Worm (Caenorhabditis elegans) whole organism, L4 larva: ENCODE results near the gene F07C4.10.

ENCODE experiments used
- R02D3.7 ChIP-seq: fragments of 150-350 bp; sonication (generic microtip); optimal IDR thresholded peaks from 3 replicates; lab custom pipeline; 2014; ENCODE audit warnings: missing biosample characterization, missing genetic modification characterization
- T20F7.1 ChIP-seq: fragments of 200-800 bp; sonication (Bioruptor generic); optimal IDR thresholded peaks from 2 replicates; lab custom pipeline; 2018; ENCODE audit warnings: mild to moderate bottlenecking, missing genetic modification characterization, missing compliant biosample characterization
- ZK546.5 ChIP-seq, 2 experiments: sonication (generic microtip); optimal IDR thresholded peaks; 2 replicates each; lab custom pipeline; 2017; ENCODE audit warnings: missing biosample characterization in 2 of 2, missing genetic modification characterization in 2 of 2
- aha-1 ChIP-seq: fragments of 150-350 bp; peaks from one replicate; lab custom pipeline; 2014; ENCODE audit warnings: missing biosample characterization, missing genetic modification characterization
- aly-2 ChIP-seq: sonication (generic microtip); optimal IDR thresholded peaks from 2 replicates; lab custom pipeline; 2018; ENCODE audit warnings: missing biosample characterization, missing genetic modification characterization
- ctbp-1 ChIP-seq: fragments of 200-800 bp; sonication (Bioruptor generic); IDR thresholded peaks from 2 replicates; pipeline ENCODE4 v1.3.6; 2022; ENCODE audit warnings: missing genetic modification reagents, missing genetic modification characterization, missing compliant biosample characterization
- daf-12 ChIP-seq: fragments of 150-350 bp; optimal IDR thresholded peaks from 2 replicates; lab custom pipeline; 2014; ENCODE audit warnings: missing biosample characterization, missing genetic modification reagents, missing genetic modification characterization
- daf-16 ChIP-seq, 3 experiments: sonication (generic microtip); optimal IDR thresholded peaks; 2 replicates each; lab custom pipeline; 2016 to 2017; ENCODE audit warnings: missing genetic modification characterization in 3 of 3, missing genetic modification reagents in 3 of 3, mild to moderate bottlenecking in 2 of 3, missing compliant biosample characterization in 2 of 3, missing biosample characterization in 1 of 3, moderate library complexity in 1 of 3
- dve-1 ChIP-seq: sonication (generic microtip); optimal IDR thresholded peaks from 2 replicates; lab custom pipeline; 2017; ENCODE audit warnings: antibody characterized with exemption, mild to moderate bottlenecking, missing genetic modification characterization, missing compliant biosample characterization; ENCODE audit not compliant: insufficient read depth
- fos-1 ChIP-seq: fragments of 150-350 bp; optimal IDR thresholded peaks from 2 replicates; lab custom pipeline; 2014; ENCODE audit warnings: missing biosample characterization, missing genetic modification characterization
- gei-8 ChIP-seq: fragments of 200-800 bp; sonication (Bioruptor generic); optimal IDR thresholded peaks from 2 replicates; lab custom pipeline; 2018; ENCODE audit warnings: mild to moderate bottlenecking, missing genetic modification characterization, missing compliant biosample characterization
- hlh-11 ChIP-seq: fragments of 200-800 bp; sonication (Bioruptor generic); optimal IDR thresholded peaks from 2 replicates; lab custom pipeline; 2018; ENCODE audit warnings: mild to moderate bottlenecking, missing genetic modification characterization, missing compliant biosample characterization
- hlh-30 ChIP-seq: sonication (generic microtip); optimal IDR thresholded peaks from 2 replicates; lab custom pipeline; 2017; ENCODE audit warnings: antibody characterized with exemption, mild to moderate bottlenecking, missing genetic modification characterization, missing compliant biosample characterization; ENCODE audit not compliant: insufficient read depth
- lin-39 ChIP-seq: fragments of 150-350 bp; optimal IDR thresholded peaks from 2 replicates; lab custom pipeline; 2014; ENCODE audit warnings: missing biosample characterization, missing genetic modification reagents, missing genetic modification characterization
- madf-9 ChIP-seq: fragments of 200-800 bp; sonication (Bioruptor generic); conservative IDR thresholded peaks from 2 replicates; pipeline ENCODE4 v1.3.6; 2022; ENCODE audit warnings: missing genetic modification reagents, missing genetic modification characterization, missing compliant biosample characterization
- mdl-1 ChIP-seq, 2 experiments: fragments of 150-350 bp in 1 of 2; sonication (generic microtip) in 1 of 2; optimal IDR thresholded peaks; 2 replicates each; lab custom pipeline; 2014 to 2017; ENCODE audit warnings: missing biosample characterization in 2 of 2, missing genetic modification characterization in 2 of 2
- mdt-29 ChIP-seq: fragments of 200-800 bp; sonication (Bioruptor generic); IDR thresholded peaks from 2 replicates; pipeline ENCODE4 v1.3.6; 2022; ENCODE audit warnings: missing genetic modification reagents, missing genetic modification characterization, missing compliant biosample characterization
- mxl-3 ChIP-seq: fragments of 200-800 bp; sonication (Bioruptor generic); optimal IDR thresholded peaks from 2 replicates; lab custom pipeline; 2018; ENCODE audit warnings: mild to moderate bottlenecking, missing genetic modification characterization, missing compliant biosample characterization
- nhr-11 ChIP-seq: fragments of 150-350 bp; optimal IDR thresholded peaks from 2 replicates; lab custom pipeline; 2014; ENCODE audit warnings: missing biosample characterization, missing genetic modification characterization
- nhr-25 ChIP-seq: sonication (generic microtip); optimal IDR thresholded peaks from 2 replicates; lab custom pipeline; 2017; ENCODE audit warnings: missing genetic modification characterization, mild to moderate bottlenecking, missing compliant biosample characterization, antibody characterized with exemption, moderate library complexity, borderline replicate concordance; ENCODE audit not compliant: insufficient read depth
- nhr-28 ChIP-seq: fragments of 150-350 bp; optimal IDR thresholded peaks from 2 replicates; lab custom pipeline; 2014; ENCODE audit warnings: missing biosample characterization, missing genetic modification characterization
- nhr-42 ChIP-seq: fragments of 200-800 bp; sonication (Bioruptor generic); IDR thresholded peaks from 2 replicates; pipeline ENCODE4 v1.3.6; 2022; ENCODE audit warnings: missing genetic modification characterization, missing compliant biosample characterization
- nhr-6 ChIP-seq: fragments of 150-350 bp; optimal IDR thresholded peaks from 2 replicates; lab custom pipeline; 2014; ENCODE audit warnings: missing biosample characterization, missing genetic modification characterization
- nhr-76 ChIP-seq: fragments of 150-350 bp; optimal IDR thresholded peaks from 2 replicates; lab custom pipeline; 2014; ENCODE audit warnings: missing biosample characterization, missing genetic modification characterization
- nhr-77 ChIP-seq: fragments of 150-350 bp; optimal IDR thresholded peaks from 2 replicates; lab custom pipeline; 2014; ENCODE audit warnings: missing biosample characterization, missing genetic modification characterization
- saeg-2 ChIP-seq: fragments of 200-800 bp; sonication (Bioruptor generic); IDR thresholded peaks from 2 replicates; pipeline ENCODE4 v1.3.6; 2022; ENCODE audit warnings: missing genetic modification reagents, missing genetic modification characterization, missing compliant biosample characterization
- skn-1 ChIP-seq: fragments of 150-350 bp; optimal IDR thresholded peaks from 2 replicates; lab custom pipeline; 2014; ENCODE audit warnings: missing biosample characterization, missing genetic modification characterization
- spr-1 ChIP-seq: sonication (generic microtip); optimal IDR thresholded peaks from 2 replicates; lab custom pipeline; 2016; ENCODE audit warnings: mild to moderate bottlenecking, missing genetic modification characterization, missing compliant biosample characterization
- unc-62 ChIP-seq, 3 experiments: fragments of 150-350 bp in 1 of 3; sonication (generic microtip); optimal IDR thresholded peaks in 2 of 3; peaks in 1 of 3; 1 replicate in 1 of 3; 2 replicates in 2 of 3; lab custom pipeline; 2014 to 2017; ENCODE audit warnings: missing biosample characterization in 3 of 3, missing genetic modification characterization in 3 of 3, missing genetic modification reagents in 3 of 3, missing genotype in 1 of 3
- vab-7 ChIP-seq: fragments of 200-800 bp; sonication (Bioruptor generic); IDR thresholded peaks from 2 replicates; pipeline ENCODE4 v1.3.6; 2022; ENCODE audit warnings: missing genetic modification reagents, missing genetic modification characterization, missing compliant biosample characterization
- zfp-2 ChIP-seq: sonication (generic microtip); optimal IDR thresholded peaks from 2 replicates; lab custom pipeline; 2016; ENCODE audit warnings: mild to moderate bottlenecking, missing genetic modification characterization, missing compliant biosample characterization
- ztf-11 ChIP-seq: fragments of 150-350 bp; optimal IDR thresholded peaks from 2 replicates; lab custom pipeline; 2014; ENCODE audit warnings: missing biosample characterization, missing genetic modification characterization
- ztf-7 ChIP-seq: fragments of 150-350 bp; optimal IDR thresholded peaks from 2 replicates; lab custom pipeline; 2014; ENCODE audit warnings: missing biosample characterization, missing genetic modification characterization

Gene F07C4.10

DNA sequence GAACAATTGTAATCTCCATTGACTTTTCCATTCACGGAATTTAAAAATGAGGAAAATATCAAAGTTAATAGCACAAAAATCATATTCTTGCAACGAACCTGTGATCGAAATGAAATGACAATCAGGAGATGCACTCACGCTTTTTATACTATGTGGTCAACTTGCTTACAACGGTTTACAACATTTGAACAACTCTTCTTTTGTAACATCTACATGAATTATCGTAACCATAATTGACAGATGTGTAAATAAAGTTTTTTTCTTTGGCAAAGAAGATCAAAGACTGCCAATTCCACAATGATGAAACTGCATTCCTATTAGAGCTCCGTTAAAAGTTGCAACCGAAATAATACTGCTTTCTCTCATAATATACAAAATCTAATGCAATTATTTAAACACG lies at the start of gene F07C4.10:
TSS of gene F07C4.10 (minus strand) at position 101 of the 400 bp plus-strand sequence.
- TF ChIP-seq unc-62 (GFP tag; optimal IDR thresholded peaks at IDR 0.05 in 1 of 2; lab: Kevin White, UChicago) = no peak
- no peak for TF ChIP-seq unc-62 (tag; optimal IDR thresholded peaks at IDR 0.05; lab: Kevin White, UChicago)
- TF ChIP-seq nhr-11 (tag; lab: Kevin White, UChicago) = no peak
- TF ChIP-seq nhr-28 = no peak
- no peak for TF ChIP-seq T20F7.1
- TF ChIP-seq saeg-2 (GFP tag; lab: Robert Waterston, UW) = no peak
- TF ChIP-seq daf-12 (tag; lab: Kevin White, UChicago) = no peak
- no peak for TF ChIP-seq nhr-25 (tag; lab: Kevin White, UChicago)
- TF ChIP-seq nhr-6 (tag; lab: Kevin White, UChicago) = no peak
- no peak for TF ChIP-seq lin-39 (tag; lab: Kevin White, UChicago)
- no peak for TF ChIP-seq aha-1 (tag; lab: Kevin White, UChicago)

DNA sequence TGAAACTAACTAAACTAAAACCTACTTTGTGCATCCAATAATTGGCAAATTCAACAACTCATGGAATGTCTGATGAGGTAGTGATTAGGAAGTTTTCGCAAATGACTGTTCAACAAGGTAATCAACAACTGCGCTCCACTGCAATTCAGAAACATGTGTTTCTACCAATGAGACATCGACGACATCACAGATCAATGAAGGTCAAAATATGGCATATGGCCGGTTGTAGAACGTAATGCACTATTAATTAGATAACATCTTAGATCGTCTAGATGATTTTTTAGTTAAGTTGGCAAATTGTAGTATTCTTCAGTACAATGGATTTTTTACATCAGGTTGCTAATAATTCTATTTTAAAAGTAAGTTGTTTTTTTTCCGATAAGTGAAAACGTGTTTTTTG lies 46.5 kb upstream of the F07C4.10 start, which contains the start of the genes nhr-94 and nhr-152:
TSS of gene nhr-94 (minus strand) at position 147 of the 400 bp plus-strand sequence.
TSS of gene nhr-152 (plus strand) at position 162 of the 400 bp plus-strand sequence.
- peak; percentile 60 for TF ChIP-seq aha-1 (tag; lab: Kevin White, UChicago)
- TF ChIP-seq mxl-3 (GFP tag; lab: Kevin White, UChicago) = peak; percentile 59
- TF ChIP-seq hlh-30 (tag; lab: Kevin White, UChicago) = peak; percentile 58
- no peak for TF ChIP-seq vab-7 (GFP tag; lab: Robert Waterston, UW)
- TF ChIP-seq fos-1 (tag; lab: Kevin White, UChicago) = no peak
- TF ChIP-seq nhr-76 (tag; lab: Kevin White, UChicago) = no peak
- TF ChIP-seq skn-1 (tag; lab: Kevin White, UChicago) = no peak
- TF ChIP-seq nhr-25 (tag; lab: Kevin White, UChicago) = peak; percentile 0
- peak; percentile 46 for TF ChIP-seq nhr-28
- no peak for TF ChIP-seq spr-1 (tag; lab: Kevin White, UChicago)

ce11 chrV:7683907-7684655 lies 44.4 kb upstream of the F07C4.10 start, which contains the start of gene sre-11:
Gene sre-11 (minus strand): TSS chrV:7683957.
- TF ChIP-seq skn-1 (tag; lab: Kevin White, UChicago) (no peak), unc-62 (GFP tag; optimal IDR thresholded peaks at IDR 0.05 in 1 of 2; lab: Kevin White, UChicago) (peak in 1 of 2 experiments; percentile 68), unc-62 (tag; optimal IDR thresholded peaks at IDR 0.05; lab: Kevin White, UChicago) (no peak)

DNA sequence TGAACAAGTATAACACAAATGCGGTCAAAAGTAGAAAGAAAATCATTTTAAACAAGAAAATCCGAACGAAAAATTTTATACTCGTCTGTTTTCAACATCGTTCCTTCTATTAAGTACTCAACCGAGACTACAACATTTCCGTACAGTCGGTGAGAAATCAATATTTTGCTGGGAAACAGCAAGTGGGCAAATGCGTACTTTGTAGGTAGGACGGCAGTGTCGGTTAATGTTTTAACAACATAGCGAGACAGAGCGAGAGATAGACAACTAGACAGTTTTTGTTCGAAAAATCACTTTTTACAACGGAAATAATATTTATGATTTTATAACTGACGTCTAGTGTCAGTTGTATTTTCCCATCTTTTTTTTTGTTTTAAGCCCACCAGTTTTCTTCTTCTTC lies 41.7 kb upstream of the F07C4.10 start, which contains the start of gene cyp-33A1:
TSS of gene cyp-33A1 (minus strand) at position 72 of the 400 bp plus-strand sequence.
- peak; percentile 15 for TF ChIP-seq mxl-3 (GFP tag; lab: Kevin White, UChicago)
- TF ChIP-seq nhr-77 = peak; percentile 38
- no peak for TF ChIP-seq aha-1 (tag; lab: Kevin White, UChicago)
- peak in 1 of 2 experiments; percentile 27 for TF ChIP-seq mdl-1 (tag; optimal IDR thresholded peaks at IDR 0.05; lab: Kevin White, UChicago)
- peak; percentile 51 for TF ChIP-seq dve-1 (tag; lab: Kevin White, UChicago)
- TF ChIP-seq nhr-28 = peak; percentile 100
- no peak for TF ChIP-seq nhr-42 (GFP tag; lab: Robert Waterston, UW)
- TF ChIP-seq daf-16 (GFP tag; optimal IDR thresholded peaks at IDR 0.05; lab: Kevin White, UChicago) = no peak
- peak; percentile 88 for TF ChIP-seq daf-16 (tag; optimal IDR thresholded peaks at IDR 0.05; lab: Kevin White, UChicago)

- TF ChIP-seq nhr-11 (tag; lab: Kevin White, UChicago) (no peak), daf-16 (GFP tag; optimal IDR thresholded peaks at IDR 0.05; lab: Kevin White, UChicago) (no peak), daf-16 (tag; optimal IDR thresholded peaks at IDR 0.05; lab: Kevin White, UChicago) (no peak), aly-2 (tag; lab: Kevin White, UChicago) (no peak), ctbp-1 (GFP tag; lab: Robert Waterston, UW) (no peak), mdt-29 (GFP tag; lab: Robert Waterston, UW) (no peak), R02D3.7 (tag; lab: Kevin White, UChicago) (no peak), ZK546.5 (tag; optimal IDR thresholded peaks at IDR 0.05; lab: Kevin White, UChicago) (no peak), madf-9 (GFP tag; lab: Robert Waterston, UW) (no peak), T20F7.1 (no peak), ztf-11 (no peak), gei-8 (GFP tag; lab: Kevin White, UChicago) (no peak), ztf-7 (tag; lab: Kevin White, UChicago) (no peak), zfp-2 (tag; lab: Kevin White, UChicago) (no peak), hlh-11 (tag; lab: Kevin White, UChicago) (no peak)
Measured at ce11 chrV:7675904-7676303, 36.2 kb upstream of the F07C4.10 start, which contains the start of gene C12D5.3. Gene C12D5.3 (plus strand): TSS chrV:7676204.
